Worm (Caenorhabditis elegans): ENCODE measurements around the gene C07A9.10.

ce11 chrIII:9639281-9640050 is 46.4 kb downstream of the C07A9.10 start:
- TF ChIP-seq elt-1 (tag; optimal IDR thresholded peaks at IDR 0.05) = no peak
- TF ChIP-seq nhr-77 (tag; optimal IDR thresholded peaks at IDR 0.05) = no peak
- TF ChIP-seq fos-1 (tag; optimal IDR thresholded peaks at IDR 0.05) = no peak
- TF ChIP-seq ama-1 (optimal IDR thresholded peaks at IDR 0.05) = no peak
- no peak for TF ChIP-seq egl-5 (tag; optimal IDR thresholded peaks at IDR 0.05)
- TF ChIP-seq ztf-4 (tag; optimal IDR thresholded peaks at IDR 0.05) = no peak
- no peak for TF ChIP-seq lin-15B (tag; optimal IDR thresholded peaks at IDR 0.05)
- TF ChIP-seq nhr-11 (tag; optimal IDR thresholded peaks at IDR 0.05) = no peak
- no peak for TF ChIP-seq ceh-82 (tag; optimal IDR thresholded peaks at IDR 0.05)
- TF ChIP-seq skn-1 (tag; optimal IDR thresholded peaks at IDR 0.05) = no peak
- TF ChIP-seq ZK546.5 (tag; optimal IDR thresholded peaks at IDR 0.05) = no peak
